Worm (Caenorhabditis elegans) whole organism, mixed stage, embryonic: ENCODE measurements around the gene icd-1.

Experiments
- M03D4.4 ChIP-seq: sonication (generic microtip); optimal IDR thresholded peaks from 2 replicates; lab custom pipeline; 2017; ENCODE audit warnings: mild to moderate bottlenecking, missing genetic modification characterization, missing compliant biosample characterization
- bed-3 ChIP-seq: fragments of 200-800 bp; sonication (Bioruptor generic); optimal IDR thresholded peaks from 3 replicates; lab custom pipeline; 2018; ENCODE audit warnings: mild to moderate bottlenecking, missing genetic modification characterization, moderate library complexity, missing compliant biosample characterization
- ceh-39 ChIP-seq: fragments of 150-350 bp; optimal IDR thresholded peaks from 2 replicates; lab custom pipeline; 2014; ENCODE audit warnings: missing biosample characterization, missing genetic modification characterization
- ceh-43 ChIP-seq: fragments of 200-800 bp; sonication (Bioruptor generic); optimal IDR thresholded peaks from 2 replicates; lab custom pipeline; 2018; ENCODE audit warnings: mild to moderate bottlenecking, missing genetic modification characterization, moderate library complexity, missing compliant biosample characterization
- ces-1 ChIP-seq: fragments of 150-350 bp; optimal IDR thresholded peaks from 2 replicates; lab custom pipeline; 2014; ENCODE audit warnings: missing biosample characterization, missing genetic modification reagents, missing genetic modification characterization
- cnd-1 ChIP-seq: fragments of 200-800 bp; sonication (Bioruptor generic); optimal IDR thresholded peaks from 2 replicates; lab custom pipeline; 2018; ENCODE audit warnings: mild to moderate bottlenecking, missing genetic modification characterization, missing compliant biosample characterization
- drap-1 ChIP-seq: fragments of 200-800 bp; sonication (Bioruptor generic); optimal IDR thresholded peaks from 3 replicates; lab custom pipeline; 2018; ENCODE audit warnings: mild to moderate bottlenecking, missing genetic modification characterization, missing compliant biosample characterization
- elt-3 ChIP-seq: fragments of 150-350 bp; optimal IDR thresholded peaks from 2 replicates; lab custom pipeline; 2014; ENCODE audit warnings: missing biosample characterization, missing genetic modification characterization
- hlh-1 ChIP-seq: fragments of 150-350 bp; optimal IDR thresholded peaks from 2 replicates; lab custom pipeline; 2014; ENCODE audit warnings: missing biosample characterization, missing genetic modification reagents, missing genetic modification characterization
- lsy-2 ChIP-seq: fragments of 150-350 bp; optimal IDR thresholded peaks from 2 replicates; lab custom pipeline; 2014; ENCODE audit warnings: missing biosample characterization, missing genetic modification characterization
- mab-5 ChIP-seq: fragments of 150-350 bp; optimal IDR thresholded peaks from 2 replicates; lab custom pipeline; 2014; ENCODE audit warnings: missing biosample characterization, missing genetic modification characterization
- mep-1 ChIP-seq: fragments of 150-350 bp; optimal IDR thresholded peaks from 2 replicates; lab custom pipeline; 2017; ENCODE audit warnings: missing biosample characterization, missing genetic modification reagents, missing genetic modification characterization, inconsistent platforms
- mls-2 ChIP-seq: sonication (generic microtip); optimal IDR thresholded peaks from 2 replicates; lab custom pipeline; 2016; ENCODE audit warnings: mild to moderate bottlenecking, missing genetic modification characterization, moderate library complexity, missing compliant biosample characterization
- nhr-12 ChIP-seq: fragments of 150-350 bp; optimal IDR thresholded peaks from 2 replicates; lab custom pipeline; 2014; ENCODE audit warnings: missing biosample characterization, missing genetic modification characterization
- nhr-2 ChIP-seq: fragments of 150-350 bp; optimal IDR thresholded peaks from 2 replicates; lab custom pipeline; 2014; ENCODE audit warnings: missing biosample characterization, missing genetic modification characterization
- nhr-237 ChIP-seq: fragments of 150-350 bp; optimal IDR thresholded peaks from 2 replicates; lab custom pipeline; 2014; ENCODE audit warnings: missing biosample characterization, missing genetic modification characterization
- nhr-76 ChIP-seq: sonication (generic microtip); optimal IDR thresholded peaks from 2 replicates; lab custom pipeline; 2017; ENCODE audit warnings: missing biosample characterization, missing genetic modification characterization
- pha-4 ChIP-seq: fragments of 150-350 bp; optimal IDR thresholded peaks from 2 replicates; lab custom pipeline; 2018; ENCODE audit warnings: missing biosample characterization, missing genetic modification reagents, missing genetic modification characterization
- sem-2 ChIP-seq: fragments of 200-800 bp; sonication (Bioruptor generic); optimal IDR thresholded peaks from 2 replicates; lab custom pipeline; 2018; ENCODE audit warnings: mild to moderate bottlenecking, missing genetic modification characterization, missing compliant biosample characterization
- sptf-1 ChIP-seq: sonication (generic microtip); optimal IDR thresholded peaks from 2 replicates; lab custom pipeline; 2017; ENCODE audit warnings: mild to moderate bottlenecking, missing genetic modification characterization, moderate library complexity, missing compliant biosample characterization
- tbx-8 ChIP-seq: fragments of 200-800 bp; sonication (Bioruptor generic); optimal IDR thresholded peaks from 2 replicates; lab custom pipeline; 2018; ENCODE audit warnings: mild to moderate bottlenecking, missing genetic modification characterization, moderate library complexity, missing compliant biosample characterization
- unc-120 ChIP-seq: sonication (generic microtip); optimal IDR thresholded peaks from 2 replicates; lab custom pipeline; 2017; ENCODE audit warnings: missing genetic modification characterization, missing compliant biosample characterization; ENCODE audit not compliant: poor library complexity, severe bottlenecking
- unc-62 ChIP-seq: fragments of 150-350 bp; optimal IDR thresholded peaks from 2 replicates; lab custom pipeline; 2014; ENCODE audit warnings: missing biosample characterization, missing genetic modification reagents, missing genetic modification characterization
- ztf-11 ChIP-seq: fragments of 150-350 bp; optimal IDR thresholded peaks from 2 replicates; lab custom pipeline; 2014; ENCODE audit warnings: missing biosample characterization, missing genetic modification characterization

icd-1 gene

ce11 chrII:6554677-6555076 lies 33.8 kb downstream of the icd-1 start, which contains the start of gene wrn-1:
wrn-1 (plus strand) TSS chrII:6554977.
- TF ChIP-seq pha-4 (tag; lab: Kevin White, UChicago) (no peak), hlh-1 (tag; lab: Kevin White, UChicago) (no peak), mls-2 (tag; lab: Kevin White, UChicago) (no peak), M03D4.4 (tag; lab: Kevin White, UChicago) (no peak), ceh-39 (tag; lab: Kevin White, UChicago) (no peak), tbx-8 (no peak), sem-2 (GFP tag; lab: Kevin White, UChicago) (no peak), sptf-1 (no peak), ceh-43 (no peak), nhr-76 (tag; lab: Kevin White, UChicago) (no peak), mab-5 (no peak), mep-1 (tag; lab: Kevin White, UChicago) (no peak), nhr-2 (tag; lab: Kevin White, UChicago) (no peak), cnd-1 (tag; lab: Kevin White, UChicago) (no peak), nhr-12 (tag; lab: Kevin White, UChicago) (no peak), bed-3 (GFP tag; lab: Kevin White, UChicago) (no peak), drap-1 (GFP tag; lab: Kevin White, UChicago) (no peak), ztf-11 (tag; lab: Kevin White, UChicago) (no peak), lsy-2 (tag; lab: Kevin White, UChicago) (no peak), ces-1 (no peak)
- TF ChIP-seq, all 35 proteins: peak for 0

DNA sequence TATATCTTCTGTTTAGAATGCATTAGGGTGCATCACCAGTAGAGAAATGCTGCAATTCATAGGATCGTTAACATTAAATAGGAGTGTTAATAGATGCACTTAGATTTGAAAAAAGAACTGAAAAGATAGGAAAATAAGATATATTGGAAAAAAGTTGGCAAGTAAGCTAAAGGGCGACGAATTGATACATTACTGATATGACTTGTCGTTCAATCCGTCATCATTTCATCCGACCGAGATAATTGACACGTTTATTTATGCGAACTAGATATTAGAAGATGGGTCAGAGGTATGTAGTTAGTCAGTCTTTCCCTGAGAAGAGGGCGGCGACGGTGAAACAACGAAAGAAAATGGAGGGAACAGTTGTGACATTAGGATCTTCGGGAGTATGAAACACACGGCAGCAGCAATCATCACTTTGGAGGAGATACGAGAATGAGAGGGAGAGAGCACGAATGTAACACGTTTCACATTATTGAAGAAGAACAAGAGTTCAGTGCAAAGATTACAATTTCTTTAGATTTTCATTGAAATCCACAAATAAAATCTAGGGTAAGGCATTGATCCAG lies 43.5 kb downstream of the icd-1 start, which contains the start of gene lron-15:
TSS of gene lron-15 (minus strand) at position 51 of the 569 bp plus-strand sequence.
- TF ChIP-seq nhr-237 (tag; lab: Kevin White, UChicago) (no peak), unc-62 (peak; percentile 85), unc-120 (tag; lab: Kevin White, UChicago) (peak; percentile 46), hlh-1 (tag; lab: Kevin White, UChicago) (peak; percentile 92), elt-3 (no peak)
